Worm (Caenorhabditis elegans): ENCODE data around the gene fut-2.

fut-2 gene

DNA sequence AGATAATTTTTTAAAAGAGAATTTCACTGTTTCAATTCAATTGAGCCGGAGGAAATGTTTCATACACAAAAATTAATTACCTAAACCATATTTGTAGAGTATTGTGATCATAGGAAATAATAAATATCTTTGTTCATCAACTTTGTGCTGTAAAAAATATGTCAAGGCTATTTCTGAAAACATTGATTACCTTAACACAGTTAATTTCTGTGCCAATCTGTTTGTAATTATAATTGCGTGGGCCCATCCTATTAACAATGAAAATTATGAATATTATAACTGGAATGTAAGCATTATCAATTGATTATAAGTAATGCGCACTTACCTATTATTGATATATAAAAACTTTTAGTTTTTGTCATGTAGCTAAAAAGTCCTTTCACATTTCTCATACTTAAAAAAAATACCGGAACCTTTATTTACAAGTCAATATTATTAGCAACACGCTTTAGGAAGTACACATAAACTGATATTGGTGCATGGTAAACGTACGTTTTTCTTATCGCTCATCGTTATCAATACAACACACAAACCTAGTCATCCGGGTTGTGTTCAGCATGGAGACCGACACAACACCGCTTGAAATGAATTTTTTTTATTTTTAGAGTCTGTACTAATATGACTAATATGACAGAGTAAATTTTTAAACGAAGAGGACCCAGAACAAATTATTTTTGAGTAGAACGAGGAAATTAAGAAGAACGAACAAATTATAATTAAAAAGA, at the start of gene fut-2:
TSS of gene fut-2 (minus strand) at position 485 of the 725 bp plus-strand sequence.
- TF ChIP-seq med-1 (GFP tag; optimal IDR thresholded peaks at IDR 0.05; ENCODE audit: insufficient read depth) (no peak), T22C8.4 (GFP tag; IDR thresholded peaks at IDR 0.05) (no peak), cog-1 (tag; optimal IDR thresholded peaks at IDR 0.05) (no peak), flt-1 (GFP tag; IDR thresholded peaks at IDR 0.05) (no peak), ztf-23 (GFP tag; IDR thresholded peaks at IDR 0.05) (no peak), tab-1 (GFP tag; IDR thresholded peaks at IDR 0.05) (no peak), ztf-29 (GFP tag; IDR thresholded peaks at IDR 0.05) (no peak), klf-2 (GFP tag; conservative IDR thresholded peaks at IDR 0.05) (no peak), ref-1 (GFP tag; conservative IDR thresholded peaks at IDR 0.05) (no peak)

DNA sequence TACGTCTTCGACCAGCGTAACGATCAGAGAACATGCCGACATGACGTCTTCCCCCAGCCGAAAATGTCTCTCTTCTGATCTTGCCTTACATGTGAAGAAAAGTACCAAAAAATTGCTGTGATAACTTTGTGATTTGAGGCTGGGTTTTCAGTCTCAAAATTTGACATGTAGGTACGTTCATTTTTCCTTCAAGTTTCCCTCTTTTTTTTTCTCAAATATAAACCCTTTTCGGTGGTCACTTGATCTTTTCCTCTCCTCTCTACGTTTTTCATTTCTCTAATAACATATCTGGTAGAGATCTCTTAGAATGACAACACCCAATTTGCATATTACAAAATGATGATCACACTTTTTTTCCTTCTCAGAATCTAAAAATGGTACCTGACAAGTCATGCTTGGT, 46.2 kb upstream of the fut-2 start, which contains the start of gene nhr-37:
TSS of gene nhr-37 (plus strand) at position 301 of the 400 bp plus-strand sequence.
- TF ChIP-seq ref-1 (GFP tag; conservative IDR thresholded peaks at IDR 0.05) (no peak), T22C8.4 (GFP tag; IDR thresholded peaks at IDR 0.05) (no peak), ztf-29 (GFP tag; IDR thresholded peaks at IDR 0.05) (no peak), cog-1 (tag; optimal IDR thresholded peaks at IDR 0.05) (no peak)

DNA sequence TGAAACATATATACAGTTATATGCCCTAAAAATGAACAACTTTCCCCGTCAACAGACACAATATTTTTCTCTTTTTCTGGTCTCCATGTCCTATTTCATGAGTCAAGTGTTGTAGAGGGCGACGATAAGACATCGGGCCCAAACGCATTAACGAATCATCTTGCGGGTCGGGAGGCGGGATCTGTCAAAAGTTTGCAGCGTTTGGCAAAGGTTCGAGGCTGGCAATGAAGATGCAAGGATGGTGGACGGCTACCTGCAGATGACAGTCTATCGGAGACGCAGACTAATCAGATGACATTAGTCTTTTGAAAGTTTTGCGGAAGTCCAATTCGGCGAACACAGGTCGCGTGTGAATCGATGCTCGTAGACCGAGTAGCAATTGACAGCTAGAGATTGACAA, 45.1 kb upstream of the fut-2 start:
- TF ChIP-seq cog-1 (tag; optimal IDR thresholded peaks at IDR 0.05) (no peak), flt-1 (GFP tag; IDR thresholded peaks at IDR 0.05) (no peak), T22C8.4 (GFP tag; IDR thresholded peaks at IDR 0.05) (no peak), ztf-23 (GFP tag; IDR thresholded peaks at IDR 0.05) (no peak), med-1 (GFP tag; optimal IDR thresholded peaks at IDR 0.05; ENCODE audit: insufficient read depth) (no peak)

DNA sequence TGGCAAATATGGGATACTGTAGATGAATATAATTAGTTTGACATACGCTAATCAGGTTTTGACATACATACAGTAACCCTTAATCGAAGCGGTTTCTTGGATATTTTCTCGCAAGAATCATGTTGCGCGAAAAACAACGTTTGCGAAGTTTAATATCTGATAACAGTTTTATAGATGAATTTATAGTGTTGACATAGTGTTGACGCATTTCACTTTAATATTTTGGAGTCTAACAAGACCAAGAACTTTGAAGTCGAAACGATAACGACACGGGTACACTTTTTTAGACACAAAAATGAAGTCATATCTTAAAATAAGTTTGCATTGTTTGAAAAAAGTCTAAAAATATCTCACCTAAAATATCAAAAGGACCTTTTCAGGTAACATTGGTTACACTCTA, 40.6 kb upstream of the fut-2 start:
- TF ChIP-seq cog-1 (tag; optimal IDR thresholded peaks at IDR 0.05): no peak
- no peak for TF ChIP-seq ref-1 (GFP tag; conservative IDR thresholded peaks at IDR 0.05)
- no peak for TF ChIP-seq klf-2 (GFP tag; conservative IDR thresholded peaks at IDR 0.05)
- no peak for TF ChIP-seq flt-1 (GFP tag; IDR thresholded peaks at IDR 0.05)
- TF ChIP-seq ztf-23 (GFP tag; IDR thresholded peaks at IDR 0.05): no peak
- TF ChIP-seq T22C8.4 (GFP tag; IDR thresholded peaks at IDR 0.05): no peak

DNA sequence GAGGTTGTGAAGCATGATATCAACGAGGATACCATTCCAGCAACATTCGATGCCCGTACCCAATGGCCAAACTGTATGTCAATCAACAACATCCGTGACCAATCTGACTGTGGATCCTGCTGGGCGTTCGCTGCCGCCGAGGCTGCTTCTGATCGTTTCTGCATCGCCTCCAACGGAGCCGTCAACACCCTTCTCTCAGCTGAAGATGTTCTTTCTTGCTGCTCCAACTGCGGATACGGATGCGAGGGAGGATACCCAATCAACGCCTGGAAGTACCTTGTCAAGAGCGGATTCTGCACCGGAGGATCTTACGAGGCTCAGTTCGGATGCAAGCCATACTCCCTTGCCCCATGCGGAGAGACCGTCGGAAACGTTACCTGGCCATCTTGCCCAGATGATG, 39.3 kb upstream of the fut-2 start:
- TF ChIP-seq klf-2 (GFP tag; conservative IDR thresholded peaks at IDR 0.05): no peak

DNA sequence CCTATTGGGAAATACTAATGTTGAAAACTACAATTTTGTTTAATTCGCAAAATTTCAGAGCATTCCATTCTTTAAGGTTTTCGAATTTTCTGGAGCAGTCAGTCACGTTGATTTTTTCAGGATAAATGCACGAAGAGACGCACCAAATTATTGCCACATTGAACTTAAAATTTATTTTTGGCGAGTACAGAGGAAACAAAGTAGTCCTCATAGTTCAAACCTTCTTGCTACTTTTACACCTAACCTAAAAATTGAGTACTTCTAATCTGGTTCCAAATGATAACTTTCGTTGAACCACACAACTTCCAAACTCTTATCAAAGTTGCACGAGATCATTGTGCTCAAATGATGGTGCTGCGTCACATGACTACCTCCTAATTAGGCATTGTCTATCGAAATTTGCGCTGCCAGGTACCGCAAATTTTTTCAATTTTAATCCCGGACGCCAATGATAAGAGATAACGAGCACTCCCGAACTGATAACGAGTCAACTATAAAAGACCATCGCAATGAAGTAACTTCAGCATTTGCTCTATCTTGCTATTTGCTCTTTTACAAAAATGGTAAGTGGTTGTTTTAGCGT, 38.6 kb upstream of the fut-2 start, which contains the start of gene cpr-4:
TSS of gene cpr-4 (plus strand) at position 523 of the 583 bp plus-strand sequence.
- TF ChIP-seq med-1 (GFP tag; optimal IDR thresholded peaks at IDR 0.05; ENCODE audit: insufficient read depth) (no peak), flt-1 (GFP tag; IDR thresholded peaks at IDR 0.05) (no peak), ztf-29 (GFP tag; IDR thresholded peaks at IDR 0.05) (no peak), cog-1 (tag; optimal IDR thresholded peaks at IDR 0.05) (no peak), klf-2 (GFP tag; conservative IDR thresholded peaks at IDR 0.05) (no peak), ref-1 (GFP tag; conservative IDR thresholded peaks at IDR 0.05) (no peak), ztf-23 (GFP tag; IDR thresholded peaks at IDR 0.05) (no peak)

DNA sequence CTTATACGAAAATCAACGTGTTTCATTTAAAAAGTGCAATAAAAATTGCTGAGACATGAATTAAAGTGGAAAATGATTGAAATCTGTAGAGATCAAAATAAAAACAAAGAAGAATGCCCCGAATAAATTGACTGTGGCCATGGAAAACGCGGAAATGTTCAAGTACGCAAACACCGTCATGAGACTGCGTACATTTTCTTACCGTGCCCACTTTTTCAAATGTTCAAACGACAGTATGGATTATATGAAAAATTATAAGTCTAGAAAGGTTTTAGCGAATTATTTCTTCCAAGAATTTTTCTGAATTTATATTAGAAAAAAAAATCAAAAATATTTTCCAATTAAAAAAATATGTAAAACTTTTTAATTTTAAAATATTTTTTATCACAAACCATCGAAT, 35.8 kb upstream of the fut-2 start:
- TF ChIP-seq ref-1 (GFP tag; conservative IDR thresholded peaks at IDR 0.05) (no peak), cog-1 (tag; optimal IDR thresholded peaks at IDR 0.05) (no peak), ztf-29 (GFP tag; IDR thresholded peaks at IDR 0.05) (no peak), klf-2 (GFP tag; conservative IDR thresholded peaks at IDR 0.05) (no peak)

DNA sequence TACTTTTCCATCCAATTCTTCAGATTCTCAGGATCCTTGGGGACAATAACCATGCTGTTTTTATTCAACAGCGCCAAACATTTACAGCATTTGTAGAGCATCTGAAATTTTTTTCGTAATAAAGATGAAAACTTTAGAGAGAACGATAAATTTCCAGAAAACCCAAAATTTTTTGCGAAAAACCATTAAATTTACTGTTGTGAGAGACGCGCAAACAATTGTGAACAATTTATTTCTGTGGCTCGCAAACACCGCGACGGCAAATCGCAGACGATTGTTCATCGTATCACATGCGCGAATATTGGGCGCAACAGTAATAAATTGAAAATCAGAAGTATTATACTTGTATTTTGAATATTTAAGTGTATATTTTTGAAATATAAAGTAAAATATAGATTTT, 35.4 kb upstream of the fut-2 start, which contains the start of gene gon-14:
TSS of gene gon-14 (minus strand) at position 101 of the 400 bp plus-strand sequence.
- TF ChIP-seq ref-1 (GFP tag; conservative IDR thresholded peaks at IDR 0.05) (no peak), ztf-29 (GFP tag; IDR thresholded peaks at IDR 0.05) (no peak), tab-1 (GFP tag; IDR thresholded peaks at IDR 0.05) (no peak), ztf-23 (GFP tag; IDR thresholded peaks at IDR 0.05) (no peak), klf-2 (GFP tag; conservative IDR thresholded peaks at IDR 0.05) (no peak), cog-1 (tag; optimal IDR thresholded peaks at IDR 0.05) (no peak), T22C8.4 (GFP tag; IDR thresholded peaks at IDR 0.05) (no peak), med-1 (GFP tag; optimal IDR thresholded peaks at IDR 0.05; ENCODE audit: insufficient read depth) (no peak), flt-1 (GFP tag; IDR thresholded peaks at IDR 0.05) (no peak)

DNA sequence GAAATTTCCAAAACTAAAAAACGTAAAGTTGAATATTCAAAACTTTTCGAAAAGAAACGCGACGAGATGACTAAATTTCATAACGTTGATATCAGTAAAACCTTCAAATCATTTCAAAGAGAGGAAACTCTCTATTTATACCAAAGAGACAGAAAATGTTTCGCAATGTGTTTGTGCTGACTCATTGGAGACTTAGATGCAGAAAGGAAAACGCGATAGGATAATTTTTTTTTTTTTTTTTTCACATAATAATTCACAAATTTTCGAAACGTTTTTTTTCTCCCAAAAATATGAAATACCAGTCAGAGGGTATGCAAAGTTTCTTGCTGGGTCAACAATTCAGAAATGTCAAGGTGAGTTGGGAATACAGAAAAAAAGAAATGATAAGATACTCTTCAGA, 30.5 kb upstream of the fut-2 start:
- TF ChIP-seq med-1 (GFP tag; optimal IDR thresholded peaks at IDR 0.05; ENCODE audit: insufficient read depth): no peak
- no peak for TF ChIP-seq klf-2 (GFP tag; conservative IDR thresholded peaks at IDR 0.05)
- TF ChIP-seq ref-1 (GFP tag; conservative IDR thresholded peaks at IDR 0.05): no peak
- TF ChIP-seq T22C8.4 (GFP tag; IDR thresholded peaks at IDR 0.05): no peak
- no peak for TF ChIP-seq ztf-23 (GFP tag; IDR thresholded peaks at IDR 0.05)
- no peak for TF ChIP-seq ztf-29 (GFP tag; IDR thresholded peaks at IDR 0.05)
- TF ChIP-seq tab-1 (GFP tag; IDR thresholded peaks at IDR 0.05): no peak
- TF ChIP-seq cog-1 (tag; optimal IDR thresholded peaks at IDR 0.05): no peak
- TF ChIP-seq flt-1 (GFP tag; IDR thresholded peaks at IDR 0.05): no peak

DNA sequence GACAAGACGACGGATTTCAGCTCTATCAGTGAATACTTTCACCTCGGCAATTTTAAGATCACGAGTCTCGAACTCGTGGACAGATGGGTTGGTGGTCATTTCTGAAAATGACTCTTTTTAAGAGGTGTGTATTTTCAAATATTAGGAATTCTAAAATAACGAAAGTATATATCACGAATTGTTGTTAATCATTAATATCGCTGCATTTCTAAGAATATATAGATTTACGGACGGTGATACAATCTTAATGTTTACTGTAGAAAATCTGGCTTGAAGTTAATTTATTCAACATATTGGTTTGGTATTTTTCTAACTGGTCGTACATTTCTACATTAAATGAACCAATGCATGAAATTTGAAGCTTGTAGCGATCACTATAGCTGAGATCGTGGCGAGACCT, 29.6 kb upstream of the fut-2 start, which contains the start of gene ZK1055.7:
TSS of gene ZK1055.7 (minus strand) at position 101 of the 400 bp plus-strand sequence.
- TF ChIP-seq cog-1 (tag; optimal IDR thresholded peaks at IDR 0.05) (no peak), ref-1 (GFP tag; conservative IDR thresholded peaks at IDR 0.05) (no peak), T22C8.4 (GFP tag; IDR thresholded peaks at IDR 0.05) (no peak), tab-1 (GFP tag; IDR thresholded peaks at IDR 0.05) (no peak), ztf-23 (GFP tag; IDR thresholded peaks at IDR 0.05) (no peak), ztf-29 (GFP tag; IDR thresholded peaks at IDR 0.05) (no peak), flt-1 (GFP tag; IDR thresholded peaks at IDR 0.05) (no peak), med-1 (GFP tag; optimal IDR thresholded peaks at IDR 0.05; ENCODE audit: insufficient read depth) (no peak), klf-2 (GFP tag; conservative IDR thresholded peaks at IDR 0.05) (no peak)

Data from whole organism, midembryonic.